Worm (Caenorhabditis elegans) whole organism, early embryonic: Measurements from ENCODE around the gene acs-22.

Experiments
- B0310.2 ChIP-seq: sonication (generic microtip); optimal IDR thresholded peaks from 2 replicates; lab custom pipeline; 2016; ENCODE audit warnings: mild to moderate bottlenecking, missing genetic modification characterization, missing compliant biosample characterization
- F13C5.2 ChIP-seq: sonication (generic microtip); optimal IDR thresholded peaks from 2 replicates; lab custom pipeline; 2017; ENCODE audit warnings: mild to moderate bottlenecking, missing genetic modification characterization, inconsistent platforms, missing compliant biosample characterization
- aly-1 ChIP-seq: sonication (generic microtip); optimal IDR thresholded peaks from 2 replicates; lab custom pipeline; 2016; ENCODE audit warnings: missing genetic modification characterization, missing compliant biosample characterization
- ama-1 ChIP-seq: fragments of 150-350 bp; optimal IDR thresholded peaks from 2 replicates; lab custom pipeline; 2014
- ceh-13 ChIP-seq: fragments of 200-800 bp; sonication (Bioruptor generic); optimal IDR thresholded peaks from 2 replicates; lab custom pipeline; 2018; ENCODE audit warnings: mild to moderate bottlenecking, missing genetic modification characterization, missing compliant biosample characterization
- ceh-36 ChIP-seq: sonication (generic microtip); optimal IDR thresholded peaks from 2 replicates; lab custom pipeline; 2016; ENCODE audit warnings: missing genetic modification characterization, inconsistent platforms, missing compliant biosample characterization
- ets-7 ChIP-seq: sonication (generic microtip); optimal IDR thresholded peaks from 2 replicates; lab custom pipeline; 2016; ENCODE audit warnings: missing genotype, missing genetic modification characterization, missing compliant biosample characterization
- flt-1 ChIP-seq: fragments of 200-800 bp; sonication (Bioruptor generic); IDR thresholded peaks from 2 replicates; pipeline ENCODE4 v1.3.6; 2022; ENCODE audit warnings: missing genetic modification characterization, missing compliant biosample characterization
- hmbx-1 ChIP-seq: sonication (generic microtip); optimal IDR thresholded peaks from 2 replicates; lab custom pipeline; 2016; ENCODE audit warnings: mild to moderate bottlenecking, missing genetic modification characterization, missing compliant biosample characterization
- hmg-4 ChIP-seq: fragments of 200-800 bp; sonication (Bioruptor generic); optimal IDR thresholded peaks from 2 replicates; lab custom pipeline; 2018; ENCODE audit warnings: mild to moderate bottlenecking, missing genetic modification characterization, missing compliant biosample characterization
- hnd-1 ChIP-seq: sonication (generic microtip); optimal IDR thresholded peaks from 2 replicates; lab custom pipeline; 2016; ENCODE audit warnings: missing genetic modification characterization, missing compliant biosample characterization
- pes-1 ChIP-seq: fragments of 200-800 bp; sonication (Bioruptor generic); IDR thresholded peaks from 2 replicates; pipeline ENCODE4 v1.3.6; 2022; ENCODE audit warnings: missing genetic modification reagents, missing genetic modification characterization, missing compliant biosample characterization
- scrt-1 ChIP-seq: fragments of 200-800 bp; sonication (Bioruptor generic); IDR thresholded peaks from 2 replicates; pipeline ENCODE4 v1.3.6; 2022; ENCODE audit warnings: missing genetic modification characterization, missing compliant biosample characterization
- sea-1 ChIP-seq: fragments of 200-800 bp; sonication (Bioruptor generic); conservative IDR thresholded peaks from 2 replicates; pipeline ENCODE4 v1.3.6; 2022; ENCODE audit warnings: missing genetic modification characterization, missing compliant biosample characterization
- tbx-11 ChIP-seq: fragments of 200-800 bp; sonication (Bioruptor generic); IDR thresholded peaks from 2 replicates; pipeline ENCODE4 v1.3.6; 2022; ENCODE audit warnings: missing genetic modification characterization, missing compliant biosample characterization
- tbx-37 ChIP-seq: fragments of 200-800 bp; sonication (Bioruptor generic); conservative IDR thresholded peaks from 2 replicates; pipeline ENCODE4 v1.3.6; 2022; ENCODE audit warnings: missing genetic modification reagents, missing genetic modification characterization, missing compliant biosample characterization
- tra-4 ChIP-seq: sonication (generic microtip); optimal IDR thresholded peaks from 2 replicates; lab custom pipeline; 2017; ENCODE audit warnings: missing genetic modification characterization, missing compliant biosample characterization

Gene acs-22

ce11 chrX:8945011-8945410 lies 14.0 kb downstream of the acs-22 start:
- no peak for TF ChIP-seq ceh-36 (tag; lab: Kevin White, UChicago)
- TF ChIP-seq ama-1 (lab: Kevin White, UChicago) = no peak
- TF ChIP-seq ceh-13 (GFP tag; lab: Kevin White, UChicago) = no peak
- TF ChIP-seq hmg-4 (GFP tag; lab: Kevin White, UChicago) = no peak
- TF ChIP-seq pes-1 (GFP tag; lab: Robert Waterston, UW) = no peak
- no peak for TF ChIP-seq B0310.2 (tag; lab: Kevin White, UChicago)
- TF ChIP-seq scrt-1 (GFP tag; lab: Robert Waterston, UW) = no peak

ce11 chrX:8950507-8951028 lies 19.6 kb downstream of the acs-22 start, which contains the start of gene trk-1:
trk-1 (minus strand) TSS chrX:8950978.
- TF ChIP-seq tra-4 (tag; lab: Kevin White, UChicago) (no peak), tbx-37 (GFP tag; lab: Robert Waterston, UW) (no peak), hnd-1 (tag; lab: Kevin White, UChicago) (no peak), aly-1 (tag; lab: Kevin White, UChicago) (no peak), ceh-36 (tag; lab: Kevin White, UChicago) (no peak), F13C5.2 (no peak), B0310.2 (tag; lab: Kevin White, UChicago) (no peak), hmg-4 (GFP tag; lab: Kevin White, UChicago) (no peak), scrt-1 (GFP tag; lab: Robert Waterston, UW) (no peak), ets-7 (tag; lab: Kevin White, UChicago) (no peak), sea-1 (no peak), hmbx-1 (tag; lab: Kevin White, UChicago) (no peak), tbx-11 (GFP tag; lab: Robert Waterston, UW) (no peak)

- TF ChIP-seq B0310.2 (tag; lab: Kevin White, UChicago) (no peak), pes-1 (GFP tag; lab: Robert Waterston, UW) (no peak), scrt-1 (GFP tag; lab: Robert Waterston, UW) (no peak), ama-1 (lab: Kevin White, UChicago) (no peak), tbx-37 (GFP tag; lab: Robert Waterston, UW) (no peak), ceh-13 (GFP tag; lab: Kevin White, UChicago) (no peak), hmg-4 (GFP tag; lab: Kevin White, UChicago) (no peak), hnd-1 (tag; lab: Kevin White, UChicago) (no peak), F13C5.2 (no peak), ets-7 (tag; lab: Kevin White, UChicago) (no peak), hmbx-1 (tag; lab: Kevin White, UChicago) (no peak), flt-1 (GFP tag; lab: Robert Waterston, UW) (no peak), sea-1 (no peak), tbx-11 (GFP tag; lab: Robert Waterston, UW) (no peak), aly-1 (tag; lab: Kevin White, UChicago) (no peak)
Measured at ce11 chrX:8952007-8952406, 21.0 kb downstream of the acs-22 start.

ce11 chrX:8953011-8953410 lies 22.0 kb downstream of the acs-22 start:
- TF ChIP-seq hmg-4 (GFP tag; lab: Kevin White, UChicago) = no peak
- TF ChIP-seq hnd-1 (tag; lab: Kevin White, UChicago) = no peak

- TF ChIP-seq ceh-13 (GFP tag; lab: Kevin White, UChicago) (no peak), ets-7 (tag; lab: Kevin White, UChicago) (no peak), hmbx-1 (tag; lab: Kevin White, UChicago) (no peak), ceh-36 (tag; lab: Kevin White, UChicago) (no peak), F13C5.2 (no peak), sea-1 (no peak), tbx-37 (GFP tag; lab: Robert Waterston, UW) (no peak), scrt-1 (GFP tag; lab: Robert Waterston, UW) (no peak)
Measured at ce11 chrX:8955808-8956207, 24.8 kb downstream of the acs-22 start.

- TF ChIP-seq ets-7 (tag; lab: Kevin White, UChicago) (no peak), hmbx-1 (tag; lab: Kevin White, UChicago) (no peak), sea-1 (no peak), tra-4 (tag; lab: Kevin White, UChicago) (no peak), pes-1 (GFP tag; lab: Robert Waterston, UW) (no peak)
Measured at ce11 chrX:8957974-8958373, 27.0 kb downstream of the acs-22 start.

- TF ChIP-seq ets-7 (tag; lab: Kevin White, UChicago) (no peak), ceh-13 (GFP tag; lab: Kevin White, UChicago) (no peak), hmg-4 (GFP tag; lab: Kevin White, UChicago) (no peak), F13C5.2 (no peak), ama-1 (lab: Kevin White, UChicago) (no peak), hnd-1 (tag; lab: Kevin White, UChicago) (no peak), hmbx-1 (tag; lab: Kevin White, UChicago) (no peak), tra-4 (tag; lab: Kevin White, UChicago) (no peak)
Measured at ce11 chrX:8961120-8961834, 30.3 kb downstream of the acs-22 start, which contains the start of gene aexr-3. aexr-3 (minus strand) TSS chrX:8961170.

- no peak for TF ChIP-seq hmbx-1 (tag; lab: Kevin White, UChicago)
Measured at ce11 chrX:8963469-8963868, 32.5 kb downstream of the acs-22 start.
